Worm (Caenorhabditis elegans): Measurements from ENCODE around the gene ser-1.

- TF ChIP-seq ZK185.1 (tag; optimal IDR thresholded peaks at IDR 0.05; ENCODE audit: poor library complexity, severe bottlenecking) (no peak), snpc-4 (GFP tag; optimal IDR thresholded peaks at IDR 0.05) (no peak), snpc-4 (tag; optimal IDR thresholded peaks at IDR 0.05) (no peak), xnd-1 (tag; optimal IDR thresholded peaks at IDR 0.05) (no peak), F22D6.2 (tag; optimal IDR thresholded peaks at IDR 0.05) (no peak), lin-35 (GFP tag; optimal IDR thresholded peaks at IDR 0.05) (no peak), ceh-27 (GFP tag; optimal IDR thresholded peaks at IDR 0.05) (no peak), zfh-2 (GFP tag; conservative IDR thresholded peaks at IDR 0.05) (peak; percentile 84), attf-3 (GFP tag; conservative IDR thresholded peaks at IDR 0.05) (no peak), T07F8.4 (tag; optimal IDR thresholded peaks at IDR 0.05) (no peak)
These were observed 22.9 kb downstream of the ser-1 start, which contains the start of gene F59C12.4 for ce11 chrX:16602457-16602856.

Data from whole organism, young adult.